Fruit fly (Drosophila melanogaster): ENCODE data around the gene Pglym87.

DNA sequence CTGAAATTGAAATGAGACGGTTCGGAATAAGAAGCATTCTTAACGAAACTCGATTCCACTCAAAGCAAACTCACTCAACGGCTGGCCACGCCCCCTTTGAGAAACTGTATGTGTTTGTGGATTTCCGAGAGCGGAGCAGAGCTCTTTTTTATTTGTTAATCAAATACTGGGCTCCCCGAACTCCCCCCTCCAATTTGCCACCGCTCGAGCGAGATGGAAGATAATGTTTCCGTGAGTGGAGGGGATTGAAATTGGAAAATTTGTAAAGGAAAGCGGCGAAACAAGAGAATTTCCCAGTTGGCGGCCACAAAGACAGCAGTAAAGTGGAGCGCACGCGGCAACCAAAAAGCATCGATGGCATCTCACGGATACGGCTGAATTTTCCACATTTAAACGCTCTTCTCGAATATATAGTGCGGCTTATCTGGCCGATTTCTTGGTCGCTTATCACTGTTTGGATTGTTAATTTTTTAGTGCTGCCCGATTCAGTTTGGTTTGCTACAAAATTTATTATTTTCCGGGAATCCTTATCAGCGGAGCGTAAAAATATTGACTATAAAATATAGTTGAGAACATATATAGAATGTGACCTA lies 12.0 kb upstream of the Pglym87 start:
- no peak for TF ChIP-seq exex (tag; optimal IDR thresholded peaks at IDR 0.05)
- peak in 1 of 2 experiments; percentile 62 for TF ChIP-seq Hr78 (GFP tag; optimal IDR thresholded peaks at IDR 0.05)
- TF ChIP-seq usp (GFP tag; optimal IDR thresholded peaks at IDR 0.05) = no peak
- TF ChIP-seq psq (GFP tag; optimal IDR thresholded peaks at IDR 0.05) = no peak
- no peak for TF ChIP-seq sc (optimal IDR thresholded peaks at IDR 0.05)
- TF ChIP-seq sc (GFP tag; optimal IDR thresholded peaks at IDR 0.05) = no peak
- no peak for TF ChIP-seq CG14441 (GFP tag; IDR thresholded peaks at IDR 0.05)
- TF ChIP-seq CG1647 (GFP tag; optimal IDR thresholded peaks at IDR 0.05) = no peak
- no peak for TF ChIP-seq CG12942 (GFP tag; optimal IDR thresholded peaks at IDR 0.05)
- no peak for TF ChIP-seq az2 (GFP tag; optimal IDR thresholded peaks at IDR 0.05)
- TF ChIP-seq CG17568 (GFP tag; optimal IDR thresholded peaks at IDR 0.05) = no peak
- no peak for TF ChIP-seq CG10274 (GFP tag; optimal IDR thresholded peaks at IDR 0.05)
- no peak for TF ChIP-seq CG14050 (GFP tag; IDR thresholded peaks at IDR 0.05)
- TF ChIP-seq h (optimal IDR thresholded peaks at IDR 0.05) = no peak
